Worm (Caenorhabditis elegans) whole organism, L1 larva: ENCODE results near the gene T02H6.9.

Experiments used
- aly-2 ChIP-seq: fragments of 150-350 bp; optimal IDR thresholded peaks from 2 replicates; lab custom pipeline; 2014; ENCODE audit warnings: missing biosample characterization, missing genetic modification characterization
- egl-27 ChIP-seq, 2 experiments: fragments of 150-350 bp in 1 of 2; sonication (generic microtip); optimal IDR thresholded peaks; 3 replicates each; lab custom pipeline; 2017 to 2018; ENCODE audit warnings: missing biosample characterization in 2 of 2, missing genetic modification characterization in 2 of 2, missing genetic modification reagents in 2 of 2
- mep-1 ChIP-seq: fragments of 150-350 bp; optimal IDR thresholded peaks from 2 replicates; lab custom pipeline; 2014; ENCODE audit warnings: missing biosample characterization, missing genetic modification characterization
- nhr-12 ChIP-seq: sonication (generic microtip); optimal IDR thresholded peaks from 2 replicates; lab custom pipeline; 2017; ENCODE audit warnings: missing biosample characterization, missing genetic modification characterization
- nhr-20 ChIP-seq: sonication (generic microtip); optimal IDR thresholded peaks from 2 replicates; lab custom pipeline; 2016; ENCODE audit warnings: mild to moderate bottlenecking, missing genetic modification characterization, missing compliant biosample characterization
- pqm-1 ChIP-seq: sonication (generic microtip); optimal IDR thresholded peaks from 3 replicates; lab custom pipeline; 2017; ENCODE audit warnings: missing biosample characterization, missing genetic modification characterization
- unc-130 ChIP-seq: fragments of 150-350 bp; optimal IDR thresholded peaks from 2 replicates; lab custom pipeline; 2017; ENCODE audit warnings: missing biosample characterization, missing genetic modification characterization, inconsistent platforms
- ztf-4 ChIP-seq: fragments of 150-350 bp; optimal IDR thresholded peaks from 2 replicates; lab custom pipeline; 2014; ENCODE audit warnings: missing biosample characterization, missing genetic modification characterization

ce11 chrII:651324-651723 lies 27.4 kb upstream of the T02H6.9 start:
- TF ChIP-seq unc-130 (tag; lab: Kevin White, UChicago), result no peak
- no peak for TF ChIP-seq mep-1
- no peak for TF ChIP-seq nhr-12 (tag; lab: Kevin White, UChicago)
- no peak for TF ChIP-seq pqm-1 (tag; lab: Kevin White, UChicago)
- no peak for TF ChIP-seq aly-2 (tag; lab: Kevin White, UChicago)
- TF ChIP-seq ztf-4 (tag; lab: Kevin White, UChicago), result no peak
- no peak for TF ChIP-seq nhr-20
- no peak for TF ChIP-seq egl-27 (tag; optimal IDR thresholded peaks at IDR 0.05; lab: Kevin White, UChicago)
